Fruit fly (Drosophila melanogaster): ENCODE measurements around the gene CG46316.

- TF ChIP-seq CG8478 (optimal IDR thresholded peaks at IDR 0.05) (no peak), CTCF (optimal IDR thresholded peaks at IDR 0.05) (no peak)
Measured at dm6 chr3R:24726347-24726891, 13.8 kb downstream of the CG46316 start.
